Worm (Caenorhabditis elegans): ENCODE results near the gene nhr-127.

Gene nhr-127

ce11 chrV:16232180-16232579, 27.6 kb upstream of the nhr-127 start, which contains the start of gene gst-22:
TSS of gene gst-22 (minus strand) at chrV:16232282.
- TF ChIP-seq lin-35 (GFP tag; optimal IDR thresholded peaks at IDR 0.05) = no peak
- TF ChIP-seq nhr-237 (tag; optimal IDR thresholded peaks at IDR 0.05) = no peak
- TF ChIP-seq irx-1 (tag; optimal IDR thresholded peaks at IDR 0.05) = no peak
- TF ChIP-seq nhr-85 (tag) = no peak
- no peak for TF ChIP-seq mep-1 (tag; optimal IDR thresholded peaks at IDR 0.05)
- TF ChIP-seq ama-1 (optimal IDR thresholded peaks at IDR 0.05) = no peak
- TF ChIP-seq elt-2 (tag; optimal IDR thresholded peaks at IDR 0.05) = peak; percentile 89
- peak; percentile 64 for TF ChIP-seq tlp-1 (tag; optimal IDR thresholded peaks at IDR 0.05)
- TF ChIP-seq efl-1 (optimal IDR thresholded peaks at IDR 0.05) = no peak
- peak in 1 of 2 experiments; percentile 63 for TF ChIP-seq efl-1 (GFP tag; optimal IDR thresholded peaks at IDR 0.05 in 1 of 2)
- no peak for TF ChIP-seq unc-130 (tag; optimal IDR thresholded peaks at IDR 0.05)

- no peak for TF ChIP-seq unc-30 (tag; optimal IDR thresholded peaks at IDR 0.05)
- TF ChIP-seq mef-2 (tag; optimal IDR thresholded peaks at IDR 0.05) = no peak
Measured at ce11 chrV:16233624-16234023, 26.2 kb upstream of the nhr-127 start, which contains the start of gene clec-233. TSS of gene clec-233 (plus strand) at chrV:16233924.

ce11 chrV:16235135-16235534, 24.6 kb upstream of the nhr-127 start, which contains the start of gene F21H7.3:
TSS of gene F21H7.3 (minus strand) at chrV:16235235.
- TF ChIP-seq ceh-63 (GFP tag; optimal IDR thresholded peaks at IDR 0.05) (no peak), unc-30 (tag; optimal IDR thresholded peaks at IDR 0.05) (no peak), nhr-47 (tag; optimal IDR thresholded peaks at IDR 0.05) (no peak), ztf-11 (tag; optimal IDR thresholded peaks at IDR 0.05) (no peak), pag-3 (tag; optimal IDR thresholded peaks at IDR 0.05; ENCODE audit: borderline replicate concordance, insufficient read depth) (no peak), dsc-1 (tag; optimal IDR thresholded peaks at IDR 0.05) (no peak), mep-1 (tag; optimal IDR thresholded peaks at IDR 0.05) (no peak), elt-2 (tag; optimal IDR thresholded peaks at IDR 0.05) (no peak), tlp-1 (tag; optimal IDR thresholded peaks at IDR 0.05) (no peak), ztf-4 (tag; optimal IDR thresholded peaks at IDR 0.05) (no peak)

ce11 chrV:16235647-16236046, 24.1 kb upstream of the nhr-127 start, which contains the start of gene srh-98:
TSS of gene srh-98 (minus strand) at chrV:16235747.
- TF ChIP-seq unc-130 (tag; optimal IDR thresholded peaks at IDR 0.05) (no peak), tlp-1 (tag; optimal IDR thresholded peaks at IDR 0.05) (no peak), pqm-1 (tag; optimal IDR thresholded peaks at IDR 0.05) (no peak), C04F5.9 (tag; optimal IDR thresholded peaks at IDR 0.05) (no peak), swsn-7 (tag; optimal IDR thresholded peaks at IDR 0.05) (no peak), nhr-28 (tag; optimal IDR thresholded peaks at IDR 0.05) (no peak), snu-23 (GFP tag; optimal IDR thresholded peaks at IDR 0.05) (no peak), irx-1 (tag; optimal IDR thresholded peaks at IDR 0.05) (no peak), ets-5 (GFP tag; IDR thresholded peaks at IDR 0.05) (no peak), mef-2 (tag; optimal IDR thresholded peaks at IDR 0.05) (no peak), lin-14 (GFP tag; optimal IDR thresholded peaks at IDR 0.05) (no peak), zag-1 (tag; optimal IDR thresholded peaks at IDR 0.05) (no peak), nhr-84 (tag; optimal IDR thresholded peaks at IDR 0.05) (no peak), zip-4 (GFP tag; optimal IDR thresholded peaks at IDR 0.05) (no peak), Y116A8C.19 (tag; optimal IDR thresholded peaks at IDR 0.05; ENCODE audit: borderline replicate concordance) (no peak), unc-30 (tag; optimal IDR thresholded peaks at IDR 0.05) (no peak), skn-1 (tag; optimal IDR thresholded peaks at IDR 0.05) (no peak)

ce11 chrV:16237223-16237622, 22.6 kb upstream of the nhr-127 start, which contains the start of gene F21H7.5:
TSS of gene F21H7.5 (plus strand) at chrV:16237523.
- TF ChIP-seq lin-14 (GFP tag; optimal IDR thresholded peaks at IDR 0.05) (no peak), fos-1 (tag; optimal IDR thresholded peaks at IDR 0.05) (no peak), skn-1 (tag; optimal IDR thresholded peaks at IDR 0.05) (no peak), lsy-2 (tag; optimal IDR thresholded peaks at IDR 0.05) (no peak)

- TF ChIP-seq xbp-1 (tag; optimal IDR thresholded peaks at IDR 0.05) = no peak
- no peak for TF ChIP-seq aha-1 (tag; optimal IDR thresholded peaks at IDR 0.05)
Measured at ce11 chrV:16244078-16244477, 15.7 kb upstream of the nhr-127 start, which contains the start of gene srh-104. TSS of gene srh-104 (minus strand) at chrV:16244178.

All from whole organism, L1 larva.